Worm (Caenorhabditis elegans) whole organism, L4 larva: ENCODE measurements around the gene F19F10.11.

Experiments
- D1046.2 ChIP-seq: fragments of 200-800 bp; sonication (Bioruptor generic); IDR thresholded peaks from 2 replicates; pipeline ENCODE4 v1.3.6; 2022; ENCODE audit warnings: missing genetic modification characterization, missing compliant biosample characterization
- F26F4.8 ChIP-seq: fragments of 200-800 bp; sonication (Bioruptor generic); conservative IDR thresholded peaks from 2 replicates; pipeline ENCODE4 v1.3.6; 2022; ENCODE audit warnings: missing genetic modification characterization, missing compliant biosample characterization
- F44E2.7 ChIP-seq: fragments of 200-800 bp; sonication (Bioruptor generic); IDR thresholded peaks from 2 replicates; pipeline ENCODE4 v2.1.2; 2022; ENCODE audit warnings: missing genetic modification characterization, missing compliant biosample characterization
- F49E8.2 ChIP-seq: sonication (generic microtip); optimal IDR thresholded peaks from 2 replicates; lab custom pipeline; 2016; ENCODE audit warnings: missing compliant biosample characterization, mild to moderate bottlenecking, missing genetic modification characterization, borderline replicate concordance
- T20F7.1 ChIP-seq: fragments of 200-800 bp; sonication (Bioruptor generic); optimal IDR thresholded peaks from 2 replicates; lab custom pipeline; 2018; ENCODE audit warnings: mild to moderate bottlenecking, missing genetic modification characterization, missing compliant biosample characterization
- Y75B8A.6 ChIP-seq: fragments of 200-800 bp; sonication (Bioruptor generic); IDR thresholded peaks from 2 replicates; pipeline ENCODE4 v1.3.6; 2022; ENCODE audit warnings: missing genetic modification reagents, missing genetic modification characterization, missing compliant biosample characterization
- aha-1 ChIP-seq: fragments of 150-350 bp; peaks from one replicate; lab custom pipeline; 2014; ENCODE audit warnings: missing biosample characterization, missing genetic modification characterization
- aly-2 ChIP-seq: sonication (generic microtip); optimal IDR thresholded peaks from 2 replicates; lab custom pipeline; 2018; ENCODE audit warnings: missing biosample characterization, missing genetic modification characterization
- arid-1 ChIP-seq: fragments of 200-800 bp; sonication (Bioruptor generic); conservative IDR thresholded peaks from 2 replicates; pipeline ENCODE4 v1.3.6; 2022; ENCODE audit warnings: missing genetic modification reagents, missing genetic modification characterization, missing compliant biosample characterization
- attf-4 ChIP-seq: sonication (generic microtip); optimal IDR thresholded peaks from 3 replicates; lab custom pipeline; 2017; ENCODE audit warnings: missing biosample characterization, missing genetic modification characterization
- ceh-20 ChIP-seq: fragments of 200-800 bp; sonication (Bioruptor generic); IDR thresholded peaks from 2 replicates; pipeline ENCODE4 v1.3.6; 2022; ENCODE audit warnings: missing genetic modification reagents, missing genetic modification characterization, missing compliant biosample characterization
- ceh-28 ChIP-seq: fragments of 150-350 bp; optimal IDR thresholded peaks from 2 replicates; lab custom pipeline; 2014; ENCODE audit warnings: missing biosample characterization, missing genetic modification reagents, missing genetic modification characterization
- ceh-32 ChIP-seq: sonication (generic microtip); optimal IDR thresholded peaks from 2 replicates; lab custom pipeline; 2016; ENCODE audit warnings: mild to moderate bottlenecking, missing genetic modification characterization, missing compliant biosample characterization; ENCODE audit not compliant: poor library complexity
- ceh-82 ChIP-seq: sonication (generic microtip); optimal IDR thresholded peaks from 2 replicates; lab custom pipeline; 2017; ENCODE audit warnings: missing biosample characterization, missing genetic modification characterization
- ces-1 ChIP-seq: fragments of 150-350 bp; sonication (generic microtip); optimal IDR thresholded peaks from 4 replicates; lab custom pipeline; 2014; ENCODE audit warnings: missing biosample characterization, missing genetic modification reagents, missing genetic modification characterization
- daf-12 ChIP-seq: fragments of 150-350 bp; optimal IDR thresholded peaks from 2 replicates; lab custom pipeline; 2014; ENCODE audit warnings: missing biosample characterization, missing genetic modification reagents, missing genetic modification characterization
- daf-19 ChIP-seq: fragments of 200-800 bp; sonication (Bioruptor generic); conservative IDR thresholded peaks from 2 replicates; pipeline ENCODE4 v1.3.6; 2022; ENCODE audit warnings: missing genetic modification characterization, missing compliant biosample characterization
- daf-8 ChIP-seq: fragments of 200-800 bp; sonication (Bioruptor generic); IDR thresholded peaks from 2 replicates; pipeline ENCODE4 v1.3.6; 2022; ENCODE audit warnings: missing genetic modification characterization, missing compliant biosample characterization
- dmd-6 ChIP-seq: fragments of 200-800 bp; sonication (Bioruptor generic); IDR thresholded peaks from 2 replicates; pipeline ENCODE4 v1.3.6; 2022; ENCODE audit warnings: missing genetic modification reagents, missing genetic modification characterization, missing compliant biosample characterization
- dmd-9 ChIP-seq: fragments of 200-800 bp; sonication (Bioruptor generic); IDR thresholded peaks from 2 replicates; pipeline ENCODE4 v1.3.6; 2022; ENCODE audit warnings: missing genetic modification reagents, missing genetic modification characterization, missing compliant biosample characterization
- duxl-1 ChIP-seq: sonication (generic microtip); optimal IDR thresholded peaks from 2 replicates; lab custom pipeline; 2016; ENCODE audit warnings: mild to moderate bottlenecking, missing genetic modification characterization, moderate library complexity, missing compliant biosample characterization; ENCODE audit not compliant: poor library complexity
- fkh-10 ChIP-seq: fragments of 150-350 bp; optimal IDR thresholded peaks from 2 replicates; lab custom pipeline; 2014; ENCODE audit warnings: missing biosample characterization, missing genetic modification reagents, missing genetic modification characterization
- hlh-11 ChIP-seq: fragments of 200-800 bp; sonication (Bioruptor generic); optimal IDR thresholded peaks from 2 replicates; lab custom pipeline; 2018; ENCODE audit warnings: mild to moderate bottlenecking, missing genetic modification characterization, missing compliant biosample characterization
- hlh-30 ChIP-seq: sonication (generic microtip); optimal IDR thresholded peaks from 2 replicates; lab custom pipeline; 2017; ENCODE audit warnings: antibody characterized with exemption, mild to moderate bottlenecking, missing genetic modification characterization, missing compliant biosample characterization; ENCODE audit not compliant: insufficient read depth
- lin-13 ChIP-seq: fragments of 150-350 bp; optimal IDR thresholded peaks from 2 replicates; lab custom pipeline; 2014; ENCODE audit warnings: missing biosample characterization, missing genetic modification reagents, missing genetic modification characterization
- lin-15B ChIP-seq: fragments of 150-350 bp; sonication (generic microtip); optimal IDR thresholded peaks from 3 replicates; lab custom pipeline; 2014; ENCODE audit warnings: missing biosample characterization, missing genetic modification characterization
- lin-38 ChIP-seq: fragments of 200-800 bp; sonication (Bioruptor generic); IDR thresholded peaks from 2 replicates; pipeline ENCODE4 v1.3.6; 2022; ENCODE audit warnings: missing genetic modification reagents, missing genetic modification characterization, missing compliant biosample characterization
- lin-39 ChIP-seq: fragments of 150-350 bp; optimal IDR thresholded peaks from 2 replicates; lab custom pipeline; 2014; ENCODE audit warnings: missing biosample characterization, missing genetic modification reagents, missing genetic modification characterization
- madf-9 ChIP-seq: fragments of 200-800 bp; sonication (Bioruptor generic); conservative IDR thresholded peaks from 2 replicates; pipeline ENCODE4 v1.3.6; 2022; ENCODE audit warnings: missing genetic modification reagents, missing genetic modification characterization, missing compliant biosample characterization
- mdl-1 ChIP-seq, 2 experiments: fragments of 150-350 bp in 1 of 2; sonication (generic microtip) in 1 of 2; optimal IDR thresholded peaks; 2 replicates each; lab custom pipeline; 2014 to 2017; ENCODE audit warnings: missing biosample characterization in 2 of 2, missing genetic modification characterization in 2 of 2
- mdt-29 ChIP-seq: fragments of 200-800 bp; sonication (Bioruptor generic); IDR thresholded peaks from 2 replicates; pipeline ENCODE4 v1.3.6; 2022; ENCODE audit warnings: missing genetic modification reagents, missing genetic modification characterization, missing compliant biosample characterization
- mep-1 ChIP-seq: fragments of 150-350 bp; sonication (generic microtip); optimal IDR thresholded peaks from 3 replicates; lab custom pipeline; 2014; ENCODE audit warnings: missing biosample characterization, missing genetic modification characterization
- mxl-2 ChIP-seq: fragments of 200-800 bp; sonication (Bioruptor generic); conservative IDR thresholded peaks from 2 replicates; pipeline ENCODE4 v1.3.6; 2022; ENCODE audit warnings: missing genetic modification reagents, missing genetic modification characterization, missing compliant biosample characterization
- nhr-237 ChIP-seq: sonication (generic microtip); optimal IDR thresholded peaks from 2 replicates; lab custom pipeline; 2017; ENCODE audit warnings: missing biosample characterization, missing genetic modification characterization
- nhr-25 ChIP-seq: sonication (generic microtip); optimal IDR thresholded peaks from 2 replicates; lab custom pipeline; 2017; ENCODE audit warnings: missing genetic modification characterization, mild to moderate bottlenecking, missing compliant biosample characterization, antibody characterized with exemption, moderate library complexity, borderline replicate concordance; ENCODE audit not compliant: insufficient read depth
- nhr-41 ChIP-seq: fragments of 200-800 bp; sonication (Bioruptor generic); IDR thresholded peaks from 2 replicates; pipeline ENCODE4 v1.3.6; 2022; ENCODE audit warnings: missing genetic modification reagents, missing genetic modification characterization, missing compliant biosample characterization
- nhr-42 ChIP-seq: fragments of 200-800 bp; sonication (Bioruptor generic); IDR thresholded peaks from 2 replicates; pipeline ENCODE4 v1.3.6; 2022; ENCODE audit warnings: missing genetic modification characterization, missing compliant biosample characterization
- nhr-48 ChIP-seq: sonication (generic microtip); optimal IDR thresholded peaks from 2 replicates; lab custom pipeline; 2016; ENCODE audit warnings: mild to moderate bottlenecking, missing genetic modification characterization, missing compliant biosample characterization
- nhr-6 ChIP-seq: fragments of 150-350 bp; optimal IDR thresholded peaks from 2 replicates; lab custom pipeline; 2014; ENCODE audit warnings: missing biosample characterization, missing genetic modification characterization
- pha-4 ChIP-seq, 2 experiments: fragments of 150-350 bp in 1 of 2; fragments of 200-800 bp in 1 of 2; sonication (Bioruptor generic) in 1 of 2; IDR thresholded peaks in 1 of 2; optimal IDR thresholded peaks in 1 of 2; 2 replicates each; pipeline versions ENCODE4 v1.3.6 to Lab custom; 2014 to 2022; ENCODE audit warnings: missing genetic modification characterization in 2 of 2, missing genetic modification reagents in 2 of 2, missing biosample characterization in 1 of 2, missing compliant biosample characterization in 1 of 2
- sdz-12 ChIP-seq: fragments of 200-800 bp; sonication (Bioruptor generic); optimal IDR thresholded peaks from 2 replicates; lab custom pipeline; 2018; ENCODE audit warnings: mild to moderate bottlenecking, missing genetic modification characterization, missing compliant biosample characterization
- set-16 ChIP-seq: fragments of 200-800 bp; sonication (Bioruptor generic); IDR thresholded peaks from 2 replicates; pipeline ENCODE4 v1.3.6; 2022; ENCODE audit warnings: missing genetic modification reagents, missing genetic modification characterization, missing compliant biosample characterization
- snpc-4 ChIP-seq: fragments of 150-350 bp; optimal IDR thresholded peaks from 2 replicates; lab custom pipeline; 2014; ENCODE audit warnings: missing biosample characterization, missing genetic modification characterization
- spr-1 ChIP-seq: sonication (generic microtip); optimal IDR thresholded peaks from 2 replicates; lab custom pipeline; 2016; ENCODE audit warnings: mild to moderate bottlenecking, missing genetic modification characterization, missing compliant biosample characterization
- unc-130 ChIP-seq: sonication (generic microtip); optimal IDR thresholded peaks from 2 replicates; lab custom pipeline; 2016; ENCODE audit warnings: missing genetic modification reagents, missing genetic modification characterization, missing compliant biosample characterization
- unc-39 ChIP-seq: sonication (generic microtip); optimal IDR thresholded peaks from 2 replicates; lab custom pipeline; 2017; ENCODE audit warnings: missing biosample characterization, missing genetic modification characterization
- vab-7 ChIP-seq: fragments of 200-800 bp; sonication (Bioruptor generic); IDR thresholded peaks from 2 replicates; pipeline ENCODE4 v1.3.6; 2022; ENCODE audit warnings: missing genetic modification reagents, missing genetic modification characterization, missing compliant biosample characterization
- zfp-2 ChIP-seq: sonication (generic microtip); optimal IDR thresholded peaks from 2 replicates; lab custom pipeline; 2016; ENCODE audit warnings: mild to moderate bottlenecking, missing genetic modification characterization, missing compliant biosample characterization
- zip-11 ChIP-seq: fragments of 200-800 bp; sonication (Bioruptor generic); IDR thresholded peaks from 2 replicates; pipeline ENCODE4 v1.3.6; 2022; ENCODE audit warnings: missing genetic modification characterization, missing compliant biosample characterization
- zip-2 ChIP-seq: fragments of 150-350 bp; optimal IDR thresholded peaks from 2 replicates; lab custom pipeline; 2014; ENCODE audit warnings: missing biosample characterization, missing genetic modification characterization
- ztf-7 ChIP-seq: fragments of 150-350 bp; optimal IDR thresholded peaks from 2 replicates; lab custom pipeline; 2014; ENCODE audit warnings: missing biosample characterization, missing genetic modification characterization

Gene F19F10.11

DNA sequence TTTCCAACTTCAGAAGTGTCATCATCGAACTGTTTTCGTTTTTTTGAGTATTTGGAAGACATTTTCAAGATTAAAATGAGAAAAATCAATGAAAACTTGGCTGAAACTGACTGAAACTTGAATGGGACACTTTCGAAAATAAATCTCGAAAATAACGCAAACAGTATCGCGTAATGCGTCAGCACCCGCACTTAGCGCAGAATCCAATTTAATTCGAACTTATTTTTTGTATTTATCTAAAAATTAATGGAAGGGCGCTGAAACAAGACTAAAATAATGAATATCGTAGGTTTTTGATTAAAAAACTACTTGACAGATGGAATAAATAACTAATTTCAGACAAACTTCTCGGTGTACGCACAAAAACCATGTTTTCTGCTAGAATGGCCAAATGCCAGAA is 11.9 kb downstream of the F19F10.11 start, which contains the start of the genes snu-66 and ints-9:
Gene snu-66, minus strand, starts transcription at position 108 of the 400 bp plus-strand sequence.
Gene ints-9, plus strand, starts transcription at position 240 of the 400 bp plus-strand sequence.
- TF ChIP-seq arid-1 (no peak), snpc-4 (tag; lab: Kevin White, UChicago) (no peak), lin-38 (peak; percentile 85), ceh-82 (no peak), fkh-10 (GFP tag; lab: Kevin White, UChicago) (no peak), nhr-6 (tag; lab: Kevin White, UChicago) (no peak), lin-13 (GFP tag; lab: Kevin White, UChicago) (no peak), F49E8.2 (tag; lab: Kevin White, UChicago) (no peak), unc-39 (tag; lab: Kevin White, UChicago) (no peak), D1046.2 (GFP tag; lab: Robert Waterston, UW) (no peak), vab-7 (GFP tag; lab: Robert Waterston, UW) (no peak), daf-12 (tag; lab: Kevin White, UChicago) (no peak), dmd-6 (GFP tag; lab: Robert Waterston, UW) (0 out of 2 replicates have a peak, but pooled peaks have one; percentile 21), attf-4 (tag; lab: Kevin White, UChicago) (no peak), mdl-1 (tag; optimal IDR thresholded peaks at IDR 0.05; lab: Kevin White, UChicago) (no peak), ceh-20 (GFP tag; lab: Robert Waterston, UW) (no peak), ceh-28 (tag; lab: Kevin White, UChicago) (no peak), nhr-41 (no peak), sdz-12 (GFP tag; lab: Kevin White, UChicago) (no peak), daf-8 (no peak), zip-2 (tag; lab: Kevin White, UChicago) (no peak), mep-1 (tag; lab: Kevin White, UChicago) (peak; percentile 62), pha-4 (GFP tag; IDR thresholded peaks at IDR 0.05; lab: Robert Waterston, UW) (no peak), pha-4 (tag; optimal IDR thresholded peaks at IDR 0.05; lab: Kevin White, UChicago) (no peak), madf-9 (GFP tag; lab: Robert Waterston, UW) (no peak), hlh-11 (tag; lab: Kevin White, UChicago) (no peak), dmd-9 (GFP tag; lab: Robert Waterston, UW) (0 out of 2 replicates have a peak, but pooled peaks have one; percentile 48), nhr-42 (GFP tag; lab: Robert Waterston, UW) (no peak), duxl-1 (no peak), aly-2 (tag; lab: Kevin White, UChicago) (no peak), ces-1 (no peak), lin-39 (tag; lab: Kevin White, UChicago) (no peak), lin-15B (tag; lab: Kevin White, UChicago) (no peak), F26F4.8 (GFP tag; lab: Robert Waterston, UW) (no peak), ztf-7 (tag; lab: Kevin White, UChicago) (no peak), T20F7.1 (GFP tag; lab: Kevin White, UChicago) (no peak), set-16 (no peak), aha-1 (tag; lab: Kevin White, UChicago) (no peak), zip-11 (no peak), mdt-29 (GFP tag; lab: Robert Waterston, UW) (no peak), zfp-2 (tag; lab: Kevin White, UChicago) (no peak), F44E2.7 (no peak), unc-130 (no peak), nhr-25 (no peak), Y75B8A.6 (GFP tag; lab: Robert Waterston, UW) (no peak), spr-1 (tag; lab: Kevin White, UChicago) (no peak), hlh-30 (tag; lab: Kevin White, UChicago) (no peak), daf-19 (GFP tag; lab: Robert Waterston, UW) (no peak), nhr-237 (no peak), mxl-2 (no peak), nhr-48 (tag; lab: Kevin White, UChicago) (peak; percentile 8), ceh-32 (tag; lab: Kevin White, UChicago) (no peak)
